Fruit fly (Drosophila melanogaster) whole organism, embryonic: ENCODE results near the gene CG43618.

Source experiments
- Adf1 ChIP-seq: fragments of 200-800 bp; sonication (Bioruptor generic); IDR thresholded peaks from 2 replicates; pipeline ENCODE4 v1.3.6; 2022; ENCODE audit warnings: missing biosample characterization, missing genetic modification characterization
- BEAF-32 ChIP-seq: fragments of 200-800 bp; sonication (Bioruptor generic); optimal IDR thresholded peaks from 3 replicates; lab custom pipeline; 2017; ENCODE audit warnings: missing biosample characterization, missing genetic modification characterization, mild to moderate bottlenecking, moderate library complexity, missing genetic modification reagents
- Bdp1 ChIP-seq: fragments of 200-800 bp; sonication (Bioruptor generic); optimal IDR thresholded peaks from 3 replicates; lab custom pipeline; 2016; ENCODE audit warnings: missing biosample characterization, missing genetic modification characterization
- CG11247 ChIP-seq: fragments of 200-800 bp; sonication (Bioruptor generic); IDR thresholded peaks from 2 replicates; pipeline ENCODE4 v1.3.6; 2022; ENCODE audit warnings: missing biosample characterization, missing genetic modification characterization
- CG12071 ChIP-seq: fragments of 200-800 bp; sonication (Bioruptor generic); optimal IDR thresholded peaks from 3 replicates; lab custom pipeline; 2018; ENCODE audit warnings: missing biosample characterization, mild to moderate bottlenecking, missing genetic modification characterization
- CG12104 ChIP-seq: fragments of 200-800 bp; sonication (Bioruptor generic); optimal IDR thresholded peaks from 3 replicates; lab custom pipeline; 2016; ENCODE audit warnings: missing biosample characterization, missing genetic modification characterization
- CG12391 ChIP-seq: fragments of 200-800 bp; sonication (Bioruptor generic); optimal IDR thresholded peaks from 3 replicates; lab custom pipeline; 2018; ENCODE audit warnings: missing biosample characterization, mild to moderate bottlenecking, missing genetic modification characterization, moderate library complexity
- CG13624 ChIP-seq: fragments of 200-800 bp; sonication (Bioruptor generic); optimal IDR thresholded peaks from 2 replicates; lab custom pipeline; 2016; ENCODE audit warnings: missing biosample characterization, missing genetic modification characterization
- CG14965 ChIP-seq: fragments of 200-800 bp; sonication (Bioruptor generic); optimal IDR thresholded peaks from 2 replicates; lab custom pipeline; 2016; ENCODE audit warnings: missing biosample characterization, missing genetic modification characterization, borderline replicate concordance
- CG15269 ChIP-seq: fragments of 200-800 bp; sonication (Bioruptor generic); optimal IDR thresholded peaks from 2 replicates; lab custom pipeline; 2018; ENCODE audit warnings: missing biosample characterization, mild to moderate bottlenecking, missing genetic modification characterization, moderate library complexity
- CG15696 ChIP-seq: fragments of 200-800 bp; sonication (Bioruptor generic); optimal IDR thresholded peaks from 2 replicates; lab custom pipeline; 2019; ENCODE audit warnings: missing biosample characterization, mild to moderate bottlenecking, missing genetic modification characterization, moderate library complexity
- CG18011 ChIP-seq: fragments of 200-800 bp; sonication (Bioruptor generic); optimal IDR thresholded peaks from 2 replicates; lab custom pipeline; 2017; ENCODE audit warnings: missing biosample characterization, missing genetic modification characterization, mild to moderate bottlenecking, moderate library complexity, missing genotype
- CG2712 ChIP-seq: fragments of 200-800 bp; optimal IDR thresholded peaks from 3 replicates; lab custom pipeline; 2019; ENCODE audit warnings: missing biosample characterization, mild to moderate bottlenecking, missing genetic modification characterization, moderate library complexity
- CG31365 ChIP-seq: fragments of 200-800 bp; sonication (Bioruptor generic); optimal IDR thresholded peaks from 2 replicates; lab custom pipeline; 2018; ENCODE audit warnings: missing biosample characterization, mild to moderate bottlenecking, missing genetic modification characterization
- CG34376 ChIP-seq: fragments of 200-800 bp; sonication (Bioruptor generic); optimal IDR thresholded peaks from 2 replicates; lab custom pipeline; 2018; ENCODE audit warnings: missing biosample characterization, mild to moderate bottlenecking, missing genetic modification characterization
- CG6654 ChIP-seq: fragments of 200-800 bp; sonication (Bioruptor generic); optimal IDR thresholded peaks from 2 replicates; lab custom pipeline; 2017; ENCODE audit warnings: missing biosample characterization, mild to moderate bottlenecking, missing genetic modification characterization
- CG7556 ChIP-seq: fragments of 200-800 bp; sonication (Bioruptor generic); optimal IDR thresholded peaks from 2 replicates; lab custom pipeline; 2017; ENCODE audit warnings: missing biosample characterization, mild to moderate bottlenecking, missing genetic modification characterization
- CG7839 ChIP-seq: fragments of 200-800 bp; sonication (Bioruptor generic); optimal IDR thresholded peaks from 3 replicates; lab custom pipeline; 2018; ENCODE audit warnings: missing biosample characterization, mild to moderate bottlenecking, missing genetic modification characterization, moderate library complexity
- CG9797 ChIP-seq: fragments of 200-800 bp; sonication (Bioruptor generic); optimal IDR thresholded peaks from 3 replicates; lab custom pipeline; 2018; ENCODE audit warnings: missing biosample characterization, mild to moderate bottlenecking, missing genetic modification characterization
- CG9932 ChIP-seq: fragments of 200-800 bp; sonication (Bioruptor generic); IDR thresholded peaks from 2 replicates; pipeline ENCODE4 v1.3.6; 2022; ENCODE audit warnings: missing biosample characterization, missing genetic modification characterization
- D ChIP-seq, 2 experiments: fragments of 200-800 bp in 1 of 2; fragments of >200 bp in 1 of 2; sonication (Bioruptor generic) in 1 of 2; optimal IDR thresholded peaks; 2 replicates in 1 of 2; 3 replicates in 1 of 2; lab custom pipeline; 2017; ENCODE audit warnings: mild to moderate bottlenecking in 1 of 2, missing biosample characterization in 1 of 2, missing genetic modification characterization in 1 of 2, missing genetic modification reagents in 1 of 2
- Dll ChIP-seq: fragments of 200-800 bp; sonication (Bioruptor generic); IDR thresholded peaks from 4 replicates; pipeline ENCODE4 v1.3.6; 2022; ENCODE audit warnings: missing biosample characterization, missing genetic modification characterization; ENCODE audit not compliant: partially characterized antibody
- Doc2 ChIP-seq: fragments of 200-800 bp; sonication (Bioruptor generic); IDR thresholded peaks from 2 replicates; pipeline ENCODE4 v1.3.6; 2022; ENCODE audit warnings: missing biosample characterization, missing genetic modification characterization
- Lpt ChIP-seq: fragments of >200 bp; optimal IDR thresholded peaks from 2 replicates; lab custom pipeline; 2018; ENCODE audit warnings: missing biosample characterization, missing genetic modification characterization
- Nf-YC ChIP-seq: fragments of 200-800 bp; optimal IDR thresholded peaks from 3 replicates; lab custom pipeline; 2019; ENCODE audit warnings: missing biosample characterization, mild to moderate bottlenecking, missing genetic modification characterization, moderate library complexity
- Ptx1 ChIP-seq: fragments of 200-800 bp; sonication (Bioruptor generic); IDR thresholded peaks from 2 replicates; pipeline ENCODE4 v1.3.6; 2022; ENCODE audit warnings: missing biosample characterization, missing genetic modification characterization
- Sin3A ChIP-seq: fragments of >200 bp; optimal IDR thresholded peaks from 2 replicates; lab custom pipeline; 2018
- Stat92E ChIP-seq, 3 experiments: fragments of >200 bp in 2 of 3; fragments of 200-800 bp in 1 of 3; sonication (Bioruptor generic) in 1 of 3; optimal IDR thresholded peaks; 2 replicates each; lab custom pipeline; 2017 to 2019; ENCODE audit warnings: missing biosample characterization in 3 of 3, missing genetic modification characterization in 3 of 3, mild to moderate bottlenecking in 1 of 3, moderate library complexity in 1 of 3
- Trl ChIP-seq, 3 experiments: fragments of >200 bp in 2 of 3; fragments of 200-800 bp in 1 of 3; sonication (Bioruptor generic) in 1 of 3; optimal IDR thresholded peaks; 2 replicates in 1 of 3; 3 replicates in 2 of 3; lab custom pipeline; 2016 to 2017; ENCODE audit warnings: missing biosample characterization in 1 of 3, missing genetic modification characterization in 1 of 3
- chif ChIP-seq, 2 experiments: fragments of 200-800 bp; sonication (Bioruptor generic); optimal IDR thresholded peaks; 3 replicates each; lab custom pipeline; 2016; ENCODE audit warnings: missing biosample characterization in 2 of 2, missing genetic modification characterization in 2 of 2
- danr ChIP-seq: fragments of 200-800 bp; sonication (Bioruptor generic); IDR thresholded peaks from 2 replicates; pipeline ENCODE4 v1.3.6; 2022; ENCODE audit warnings: missing biosample characterization, missing genetic modification characterization
- emc ChIP-seq: fragments of 200-800 bp; sonication (Bioruptor generic); optimal IDR thresholded peaks from 2 replicates; lab custom pipeline; 2016; ENCODE audit warnings: missing biosample characterization, missing genetic modification characterization
- fru ChIP-seq: fragments of >200 bp; optimal IDR thresholded peaks from 2 replicates; lab custom pipeline; 2017
- gsb ChIP-seq: fragments of 200-800 bp; sonication (Bioruptor generic); IDR thresholded peaks from 2 replicates; pipeline ENCODE4 v1.3.6; 2022; ENCODE audit warnings: missing biosample characterization, missing genetic modification characterization
- gsb-n ChIP-seq: fragments of 200-800 bp; sonication (Bioruptor generic); optimal IDR thresholded peaks from 3 replicates; lab custom pipeline; 2018; ENCODE audit warnings: missing biosample characterization, mild to moderate bottlenecking, missing genetic modification characterization
- insv ChIP-seq, 2 experiments: fragments of 200-800 bp; sonication (Bioruptor generic); optimal IDR thresholded peaks; 3 replicates each; lab custom pipeline; 2016 to 2018; ENCODE audit warnings: missing biosample characterization in 2 of 2, missing genetic modification characterization in 2 of 2
- jing ChIP-seq: fragments of 200-800 bp; sonication (Bioruptor generic); optimal IDR thresholded peaks from 2 replicates; lab custom pipeline; 2018; ENCODE audit warnings: missing biosample characterization, mild to moderate bottlenecking, missing genetic modification characterization
- lilli ChIP-seq: fragments of 200-800 bp; sonication (Bioruptor generic); optimal IDR thresholded peaks from 3 replicates; lab custom pipeline; 2016; ENCODE audit warnings: missing biosample characterization, missing genetic modification characterization
- mam ChIP-seq: fragments of 200-800 bp; sonication (Bioruptor generic); optimal IDR thresholded peaks from 3 replicates; lab custom pipeline; 2016; ENCODE audit warnings: missing biosample characterization, missing genetic modification characterization
- p53 ChIP-seq: fragments of 200-800 bp; sonication (Bioruptor generic); optimal IDR thresholded peaks from 2 replicates; lab custom pipeline; 2016; ENCODE audit warnings: missing biosample characterization, missing genetic modification characterization
- pan ChIP-seq, 4 experiments: fragments of >200 bp in 3 of 4; fragments of 200-800 bp in 1 of 4; sonication (Bioruptor generic) in 1 of 4; optimal IDR thresholded peaks in 3 of 4; IDR thresholded peaks in 1 of 4; 2 replicates each; pipeline versions ENCODE4 v1.3.6 to Lab custom; 2017 to 2022; ENCODE audit warnings: missing biosample characterization in 2 of 4, missing genetic modification characterization in 2 of 4, mixed read lengths in 1 of 4
- repo ChIP-seq: fragments of 200-800 bp; sonication (Bioruptor generic); optimal IDR thresholded peaks from 2 replicates; lab custom pipeline; 2016; ENCODE audit warnings: missing biosample characterization, missing genetic modification characterization
- sens ChIP-seq: fragments of 200-800 bp; sonication (Bioruptor generic); peaks from one replicate; lab custom pipeline; 2016; ENCODE audit warnings: missing biosample characterization, missing genetic modification characterization
- sim ChIP-seq: fragments of 200-800 bp; sonication (Bioruptor generic); IDR thresholded peaks from 2 replicates; pipeline ENCODE4 v1.3.6; 2022; ENCODE audit warnings: missing biosample characterization, missing genetic modification characterization
- sima ChIP-seq: fragments of 200-800 bp; sonication (Bioruptor generic); optimal IDR thresholded peaks from 2 replicates; lab custom pipeline; 2016; ENCODE audit warnings: missing biosample characterization, missing genetic modification characterization
- so ChIP-seq: fragments of 200-800 bp; sonication (Bioruptor generic); IDR thresholded peaks from 3 replicates; pipeline ENCODE4 v1.3.6; 2022; ENCODE audit warnings: missing biosample characterization, missing genetic modification characterization
- tgo ChIP-seq: fragments of 200-800 bp; sonication (Bioruptor generic); IDR thresholded peaks from 3 replicates; pipeline ENCODE4 v1.3.6; 2022; ENCODE audit warnings: missing biosample characterization, missing genetic modification characterization
- tin ChIP-seq: fragments of 200-800 bp; sonication (Bioruptor generic); optimal IDR thresholded peaks from 3 replicates; lab custom pipeline; 2016; ENCODE audit warnings: missing biosample characterization, missing genetic modification characterization
- vvl ChIP-seq: fragments of 200-800 bp; sonication (Bioruptor generic); IDR thresholded peaks from 2 replicates; pipeline ENCODE4 v1.3.6; 2022; ENCODE audit warnings: missing biosample characterization, missing genetic modification characterization
- zen ChIP-seq: fragments of 200-800 bp; sonication (Bioruptor generic); optimal IDR thresholded peaks from 3 replicates; lab custom pipeline; 2018; ENCODE audit warnings: missing biosample characterization, mild to moderate bottlenecking, missing genetic modification characterization, moderate library complexity

The CG43618 gene

DNA sequence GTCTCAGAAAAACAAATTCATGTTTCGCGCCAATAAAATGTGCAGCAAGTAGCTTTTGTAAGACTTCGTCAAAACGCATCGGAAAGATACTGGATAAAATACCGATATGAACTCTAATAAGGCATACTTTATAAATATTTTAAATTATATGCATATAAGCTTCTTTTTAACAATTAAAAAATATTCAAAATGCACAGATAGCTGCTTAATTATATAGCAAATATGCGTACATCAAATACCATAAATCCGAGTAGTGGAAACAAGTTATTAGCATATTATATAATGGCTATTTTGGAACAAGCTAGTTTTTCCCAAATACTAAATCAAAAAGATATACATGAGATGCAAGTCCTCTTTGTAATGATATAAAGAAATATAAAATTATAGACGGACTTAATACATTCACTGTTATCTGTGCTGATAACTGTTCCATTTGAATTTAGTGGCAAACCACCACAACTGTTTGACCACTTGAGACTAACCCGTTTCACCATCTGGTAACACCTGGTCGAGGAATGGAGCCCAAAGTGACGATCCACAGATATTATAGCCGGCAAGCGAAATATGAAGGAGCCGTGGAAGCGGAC is 49.3 kb upstream of the CG43618 start, which contains the start of gene PIG-H (continued):
- TF ChIP-seq D (optimal IDR thresholded peaks at IDR 0.05; lab: Kevin White, UChicago), result no peak
- no peak for TF ChIP-seq D (GFP tag; optimal IDR thresholded peaks at IDR 0.05; lab: Kevin White, UChicago)
- TF ChIP-seq CG11247 (GFP tag; lab: Robert Waterston, UW), result no peak
- no peak for TF ChIP-seq gsb-n
- TF ChIP-seq CG15269, result no peak
- no peak for TF ChIP-seq sim (GFP tag; lab: Robert Waterston, UW)
- no peak for TF ChIP-seq Dll (GFP tag; lab: Robert Waterston, UW)
- no peak for TF ChIP-seq CG6654 (GFP tag; lab: Kevin White, UChicago)
- TF ChIP-seq sens (GFP tag; lab: Kevin White, UChicago), result peak; percentile 51
- no peak for TF ChIP-seq CG12104 (GFP tag; lab: Kevin White, UChicago)
- peak; percentile 19 for TF ChIP-seq zen (tag; lab: Kevin White, UChicago)
- TF ChIP-seq Adf1 (GFP tag; lab: Robert Waterston, UW), result no peak
- no peak for TF ChIP-seq CG13624 (GFP tag; lab: Kevin White, UChicago)
- peak; percentile 26 for TF ChIP-seq lilli
- no peak for TF ChIP-seq p53
- TF ChIP-seq CG15696, result no peak
- peak; percentile 44 for TF ChIP-seq CG2712 (tag; lab: Kevin White, UChicago)
- no peak for TF ChIP-seq Trl (optimal IDR thresholded peaks at IDR 0.05; lab: Kevin White, UChicago)
- TF ChIP-seq Trl (GFP tag; optimal IDR thresholded peaks at IDR 0.05; lab: Kevin White, UChicago), result no peak
- TF ChIP-seq CG9932 (GFP tag; lab: Robert Waterston, UW), result no peak
- no peak for TF ChIP-seq Sin3A (lab: Kevin White, UChicago)
- peak; percentile 98 for TF ChIP-seq CG18011 (GFP tag; lab: Kevin White, UChicago)
- no peak for TF ChIP-seq so (GFP tag; lab: Robert Waterston, UW)
- no peak for TF ChIP-seq sima
- no peak for TF ChIP-seq Stat92E (GFP tag; optimal IDR thresholded peaks at IDR 0.05; lab: Kevin White, UChicago)
- TF ChIP-seq fru (lab: Kevin White, UChicago), result no peak
- TF ChIP-seq repo (GFP tag; lab: Kevin White, UChicago), result no peak
- TF ChIP-seq pan (optimal IDR thresholded peaks at IDR 0.05; lab: Kevin White, UChicago), result no peak
- no peak for TF ChIP-seq pan (GFP tag; optimal IDR thresholded peaks at IDR 0.05 in 1 of 2, IDR thresholded peaks at IDR 0.05 in 1 of 2)
- TF ChIP-seq chif (GFP tag; optimal IDR thresholded peaks at IDR 0.05; lab: Kevin White, UChicago), result no peak
- TF ChIP-seq emc (GFP tag; lab: Kevin White, UChicago), result no peak
- no peak for TF ChIP-seq jing (GFP tag; lab: Kevin White, UChicago)
- peak; percentile 35 for TF ChIP-seq BEAF-32 (GFP tag; lab: Kevin White, UChicago)
- TF ChIP-seq CG12391 (tag; lab: Kevin White, UChicago), result peak; percentile 20
- no peak for TF ChIP-seq danr (GFP tag; lab: Robert Waterston, UW)
- TF ChIP-seq mam (GFP tag; lab: Kevin White, UChicago), result no peak
- TF ChIP-seq Ptx1 (GFP tag; lab: Robert Waterston, UW), result no peak
- no peak for TF ChIP-seq CG12071 (GFP tag; lab: Kevin White, UChicago)
- no peak for TF ChIP-seq CG7556 (GFP tag; lab: Kevin White, UChicago)
- no peak for TF ChIP-seq Doc2 (GFP tag; lab: Robert Waterston, UW)
- no peak for TF ChIP-seq CG34376 (GFP tag; lab: Kevin White, UChicago)
- no peak for TF ChIP-seq CG14965 (GFP tag; lab: Kevin White, UChicago)
- TF ChIP-seq gsb (GFP tag; lab: Robert Waterston, UW), result no peak
- no peak for TF ChIP-seq vvl (GFP tag; lab: Robert Waterston, UW)
- no peak for TF ChIP-seq insv (GFP tag; optimal IDR thresholded peaks at IDR 0.05; lab: Kevin White, UChicago)
- TF ChIP-seq CG7839 (tag; lab: Kevin White, UChicago), result peak; percentile 14
- TF ChIP-seq CG31365 (tag; lab: Kevin White, UChicago), result no peak
- no peak for TF ChIP-seq Lpt (GFP tag; lab: Kevin White, UChicago)
- no peak for TF ChIP-seq tin (GFP tag; lab: Kevin White, UChicago)
- peak; percentile 36 for TF ChIP-seq Nf-YC
- TF ChIP-seq tgo (GFP tag; lab: Robert Waterston, UW), result no peak
- TF ChIP-seq Bdp1 (GFP tag; lab: Kevin White, UChicago), result no peak
- TF ChIP-seq CG9797 (GFP tag; lab: Kevin White, UChicago), result peak; percentile 65
